Fruit fly (Drosophila melanogaster) whole organism, embryonic: Measurements from ENCODE around the gene FIG4.
A peak's percentile ranks its signal among the peaks of the same experiment; 100 is the strongest.

Experiments used
- Aef1 ChIP-seq: fragments of 200-800 bp; sonication (Bioruptor generic); IDR thresholded peaks from 3 replicates; pipeline ENCODE4 v1.3.6; 2022; ENCODE audit warnings: missing biosample characterization, missing genetic modification characterization
- Atf-2 ChIP-seq: fragments of 200-800 bp; sonication (Bioruptor generic); optimal IDR thresholded peaks from 2 replicates; lab custom pipeline; 2016; ENCODE audit warnings: missing biosample characterization, missing genetic modification characterization
- CG13123 ChIP-seq: fragments of 200-800 bp; sonication (Bioruptor generic); optimal IDR thresholded peaks from 2 replicates; lab custom pipeline; 2016; ENCODE audit warnings: missing biosample characterization, missing genetic modification characterization
- CG13296 ChIP-seq: fragments of 200-800 bp; sonication (Bioruptor generic); optimal IDR thresholded peaks from 3 replicates; lab custom pipeline; 2018; ENCODE audit warnings: missing biosample characterization, mild to moderate bottlenecking, missing genetic modification characterization
- CG14441 ChIP-seq: fragments of 200-800 bp; sonication (Bioruptor generic); IDR thresholded peaks from 2 replicates; pipeline ENCODE4 v1.3.6; 2022; ENCODE audit warnings: missing biosample characterization, missing genetic modification characterization
- CG14710 ChIP-seq: fragments of 200-800 bp; sonication (Bioruptor generic); optimal IDR thresholded peaks from 3 replicates; lab custom pipeline; 2019; ENCODE audit warnings: missing biosample characterization, mild to moderate bottlenecking, missing genetic modification characterization, moderate library complexity
- CG2116 ChIP-seq: fragments of 200-800 bp; sonication (Bioruptor generic); optimal IDR thresholded peaks from 3 replicates; lab custom pipeline; 2018; ENCODE audit warnings: missing biosample characterization, mild to moderate bottlenecking, missing genetic modification characterization
- CG2712 ChIP-seq: fragments of 200-800 bp; optimal IDR thresholded peaks from 3 replicates; lab custom pipeline; 2019; ENCODE audit warnings: missing biosample characterization, mild to moderate bottlenecking, missing genetic modification characterization, moderate library complexity
- CG30431 ChIP-seq: fragments of 200-800 bp; sonication (Bioruptor generic); optimal IDR thresholded peaks from 2 replicates; lab custom pipeline; 2017; ENCODE audit warnings: missing biosample characterization, missing genetic modification characterization
- CG31388 ChIP-seq: fragments of 200-800 bp; sonication (Bioruptor generic); optimal IDR thresholded peaks from 2 replicates; lab custom pipeline; 2016; ENCODE audit warnings: missing biosample characterization, missing genetic modification characterization
- CG34224 ChIP-seq: fragments of 200-800 bp; sonication (Bioruptor generic); IDR thresholded peaks from 3 replicates; pipeline ENCODE4 v1.3.6; 2022; ENCODE audit warnings: missing biosample characterization, missing genetic modification characterization; ENCODE audit not compliant: partially characterized antibody
- CG5953 ChIP-seq: fragments of 200-800 bp; sonication (Bioruptor generic); IDR thresholded peaks from 2 replicates; pipeline ENCODE4 v1.3.6; 2022; ENCODE audit warnings: missing biosample characterization, missing genetic modification characterization
- CG6765 ChIP-seq: fragments of 200-800 bp; sonication (Bioruptor generic); optimal IDR thresholded peaks from 3 replicates; lab custom pipeline; 2017; ENCODE audit warnings: missing biosample characterization, mild to moderate bottlenecking, missing genetic modification characterization
- CG7372 ChIP-seq: fragments of 200-800 bp; sonication (Bioruptor generic); IDR thresholded peaks from 2 replicates; pipeline ENCODE4 v1.3.6; 2022; ENCODE audit warnings: missing biosample characterization, missing genetic modification characterization
- CG8290 ChIP-seq, 3 experiments: fragments of 200-800 bp; sonication (Bioruptor generic); optimal IDR thresholded peaks; 2 replicates each; lab custom pipeline; 2016 to 2019; ENCODE audit warnings: missing biosample characterization in 3 of 3, missing genetic modification characterization in 3 of 3, mild to moderate bottlenecking in 2 of 3, moderate library complexity in 1 of 3
- CG8924 ChIP-seq: fragments of 200-800 bp; optimal IDR thresholded peaks from 3 replicates; lab custom pipeline; 2019; ENCODE audit warnings: missing biosample characterization, mild to moderate bottlenecking, missing genetic modification characterization, moderate library complexity
- CG9932 ChIP-seq: fragments of 200-800 bp; sonication (Bioruptor generic); IDR thresholded peaks from 2 replicates; pipeline ENCODE4 v1.3.6; 2022; ENCODE audit warnings: missing biosample characterization, missing genetic modification characterization
- CTCF ChIP-seq: fragments of 200-800 bp; sonication (Bioruptor generic); optimal IDR thresholded peaks from 2 replicates; lab custom pipeline; 2017; ENCODE audit warnings: missing biosample characterization, mild to moderate bottlenecking, missing genetic modification characterization, moderate library complexity
- Dbx ChIP-seq: fragments of 200-800 bp; sonication (Bioruptor generic); IDR thresholded peaks from 3 replicates; pipeline ENCODE4 v1.3.6; 2022; ENCODE audit warnings: missing biosample characterization, missing genetic modification characterization
- Doc3 ChIP-seq: fragments of 200-800 bp; sonication (Bioruptor generic); IDR thresholded peaks from 3 replicates; pipeline ENCODE4 v1.3.6; 2022; ENCODE audit warnings: missing biosample characterization, missing genetic modification characterization; ENCODE audit not compliant: partially characterized antibody
- ERR ChIP-seq: fragments of 200-800 bp; sonication (Bioruptor generic); optimal IDR thresholded peaks from 2 replicates; lab custom pipeline; 2016; ENCODE audit warnings: missing biosample characterization, missing genetic modification characterization
- HLH54F ChIP-seq: fragments of 200-800 bp; sonication (Bioruptor generic); optimal IDR thresholded peaks from 3 replicates; lab custom pipeline; 2016; ENCODE audit warnings: missing biosample characterization, missing genetic modification characterization
- MBD-R2 ChIP-seq: fragments of 200-800 bp; sonication (Bioruptor generic); IDR thresholded peaks from 2 replicates; pipeline ENCODE4 v1.3.6; 2022; ENCODE audit warnings: missing biosample characterization, missing genetic modification characterization
- Med ChIP-seq: fragments of 200-800 bp; sonication (Bioruptor generic); peaks from one replicate; lab custom pipeline; 2016; ENCODE audit warnings: missing biosample characterization, missing genetic modification characterization, mild to moderate bottlenecking, inconsistent platforms, moderate library complexity
- Mrtf ChIP-seq: fragments of 200-800 bp; sonication (Bioruptor generic); IDR thresholded peaks from 3 replicates; pipeline ENCODE4 v1.3.6; 2022; ENCODE audit warnings: missing biosample characterization, missing genetic modification characterization
- Oaz ChIP-seq: fragments of 200-800 bp; sonication (Bioruptor generic); IDR thresholded peaks from 2 replicates; pipeline ENCODE4 v1.3.6; 2022; ENCODE audit warnings: missing biosample characterization, missing genetic modification characterization
- Oli ChIP-seq: fragments of 200-800 bp; sonication (Bioruptor generic); optimal IDR thresholded peaks from 2 replicates; lab custom pipeline; 2018; ENCODE audit warnings: missing biosample characterization, mild to moderate bottlenecking, missing genetic modification characterization, moderate library complexity
- Optix ChIP-seq: fragments of 200-800 bp; sonication (Bioruptor generic); IDR thresholded peaks from 3 replicates; pipeline ENCODE4 v1.3.6; 2022; ENCODE audit warnings: missing biosample characterization, missing genetic modification characterization
- Ssrp ChIP-seq: fragments of 200-800 bp; sonication (Bioruptor generic); optimal IDR thresholded peaks from 2 replicates; lab custom pipeline; 2018; ENCODE audit warnings: missing biosample characterization, mild to moderate bottlenecking, missing genetic modification characterization, moderate library complexity
- Tbp ChIP-seq: fragments of >200 bp; optimal IDR thresholded peaks from 2 replicates; lab custom pipeline; 2018; ENCODE audit warnings: missing biosample characterization, missing genetic modification characterization
- Xrp1 ChIP-seq: fragments of 200-800 bp; sonication (Bioruptor generic); IDR thresholded peaks from 2 replicates; pipeline ENCODE4 v1.3.6; 2022; ENCODE audit warnings: missing biosample characterization, missing genetic modification characterization
- br ChIP-seq: fragments of >200 bp; optimal IDR thresholded peaks from 2 replicates; lab custom pipeline; 2017
- ci ChIP-seq: fragments of 200-800 bp; sonication (Bioruptor generic); IDR thresholded peaks from 3 replicates; pipeline ENCODE4 v1.3.6; 2022; ENCODE audit warnings: missing biosample characterization, missing genetic modification characterization
- dan ChIP-seq: fragments of 200-800 bp; sonication (Bioruptor generic); IDR thresholded peaks from 2 replicates; pipeline ENCODE4 v1.3.6; 2022; ENCODE audit warnings: missing biosample characterization, missing genetic modification characterization
- ems ChIP-seq: fragments of 200-800 bp; sonication (Bioruptor generic); optimal IDR thresholded peaks from 3 replicates; lab custom pipeline; 2016; ENCODE audit warnings: missing biosample characterization, missing genetic modification characterization
- fru ChIP-seq: fragments of >200 bp; optimal IDR thresholded peaks from 2 replicates; lab custom pipeline; 2017
- gsb-n ChIP-seq: fragments of 200-800 bp; sonication (Bioruptor generic); optimal IDR thresholded peaks from 3 replicates; lab custom pipeline; 2018; ENCODE audit warnings: missing biosample characterization, mild to moderate bottlenecking, missing genetic modification characterization
- gt ChIP-seq: fragments of 200-800 bp; sonication (Bioruptor generic); IDR thresholded peaks from 2 replicates; pipeline ENCODE4 v1.3.6; 2022; ENCODE audit warnings: missing biosample characterization, missing genetic modification characterization
- jigr1 ChIP-seq: fragments of 200-800 bp; sonication (Bioruptor generic); IDR thresholded peaks from 3 replicates; pipeline ENCODE4 v1.3.6; 2022; ENCODE audit warnings: missing biosample characterization, missing genetic modification characterization
- luna ChIP-seq: fragments of 200-800 bp; sonication (Bioruptor generic); optimal IDR thresholded peaks from 2 replicates; lab custom pipeline; 2016; ENCODE audit warnings: missing biosample characterization, missing genetic modification characterization
- org-1 ChIP-seq: fragments of 200-800 bp; sonication (Bioruptor generic); optimal IDR thresholded peaks from 2 replicates; lab custom pipeline; 2017; ENCODE audit warnings: missing biosample characterization, missing genetic modification characterization
- pita ChIP-seq: fragments of 200-800 bp; sonication (Bioruptor generic); optimal IDR thresholded peaks from 2 replicates; lab custom pipeline; 2017; ENCODE audit warnings: missing biosample characterization, mild to moderate bottlenecking, missing genetic modification characterization
- pzg ChIP-seq: fragments of 200-800 bp; sonication (Bioruptor generic); optimal IDR thresholded peaks from 3 replicates; lab custom pipeline; 2018; ENCODE audit warnings: missing biosample characterization, mild to moderate bottlenecking, missing genetic modification characterization, moderate library complexity
- ranshi ChIP-seq: fragments of 200-800 bp; sonication (Bioruptor generic); IDR thresholded peaks from 2 replicates; pipeline ENCODE4 v1.3.6; 2022; ENCODE audit warnings: missing biosample characterization, missing genetic modification characterization
- ro ChIP-seq: fragments of 200-800 bp; sonication (Bioruptor generic); IDR thresholded peaks from 2 replicates; pipeline ENCODE4 v1.3.6; 2022; ENCODE audit warnings: missing biosample characterization, missing genetic modification characterization
- shn ChIP-seq: fragments of 200-800 bp; sonication (Bioruptor generic); optimal IDR thresholded peaks from 3 replicates; lab custom pipeline; 2016; ENCODE audit warnings: missing biosample characterization, missing genetic modification characterization
- so ChIP-seq: fragments of 200-800 bp; sonication (Bioruptor generic); IDR thresholded peaks from 3 replicates; pipeline ENCODE4 v1.3.6; 2022; ENCODE audit warnings: missing biosample characterization, missing genetic modification characterization
- sob ChIP-seq: fragments of 200-800 bp; sonication (Bioruptor generic); IDR thresholded peaks from 2 replicates; pipeline ENCODE4 v1.3.6; 2022; ENCODE audit warnings: missing biosample characterization, missing genetic modification characterization
- stc ChIP-seq: fragments of 200-800 bp; sonication (Bioruptor generic); IDR thresholded peaks from 2 replicates; pipeline ENCODE4 v1.3.6; 2022; ENCODE audit warnings: missing biosample characterization, missing genetic modification characterization
- ttk ChIP-seq: fragments of 200-800 bp; sonication (Bioruptor generic); IDR thresholded peaks from 2 replicates; pipeline ENCODE4 v2.1.2; 2022; ENCODE audit warnings: missing biosample characterization, missing genetic modification characterization
- vvl ChIP-seq: fragments of 200-800 bp; sonication (Bioruptor generic); IDR thresholded peaks from 2 replicates; pipeline ENCODE4 v1.3.6; 2022; ENCODE audit warnings: missing biosample characterization, missing genetic modification characterization
- wdn ChIP-seq: fragments of 200-800 bp; sonication (Bioruptor generic); IDR thresholded peaks from 2 replicates; pipeline ENCODE4 v1.3.6; 2022; ENCODE audit warnings: missing biosample characterization, missing genetic modification characterization
- z ChIP-seq: fragments of 200-800 bp; sonication (Bioruptor generic); IDR thresholded peaks from 3 replicates; pipeline ENCODE4 v1.3.6; 2022; ENCODE audit warnings: missing biosample characterization, missing genetic modification characterization
- zfh1 ChIP-seq: fragments of 200-800 bp; sonication (Bioruptor generic); IDR thresholded peaks from 3 replicates; pipeline ENCODE4 v1.3.6; 2022; ENCODE audit warnings: missing biosample characterization, missing genetic modification characterization

The FIG4 gene

DNA sequence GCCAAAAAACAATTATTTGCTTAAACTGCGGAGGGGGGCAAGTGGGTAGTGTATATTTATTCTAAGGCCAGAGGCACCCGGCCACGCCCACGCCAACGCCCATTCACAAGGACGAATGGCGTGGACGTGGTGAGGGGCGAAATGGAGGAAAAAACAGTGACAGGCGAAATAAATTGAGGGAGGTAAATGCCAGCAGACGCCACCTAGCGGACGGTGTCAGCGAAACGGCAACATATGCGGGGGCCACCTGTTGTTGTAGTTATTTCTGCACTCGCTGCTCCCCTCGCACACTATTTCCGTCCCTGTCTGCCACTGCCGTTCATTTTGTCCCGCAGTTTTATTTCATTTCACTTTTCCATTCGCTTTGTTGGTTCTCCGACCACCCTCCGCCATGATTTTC is 47.0 kb upstream of the FIG4 start (continued):
- TF ChIP-seq ranshi (GFP tag; lab: Robert Waterston, UW), result 0 out of 2 replicates have a peak, but pooled peaks have one; percentile 11
- no peak for TF ChIP-seq dan
- TF ChIP-seq CG13123 (GFP tag; lab: Kevin White, UChicago), result no peak
- TF ChIP-seq MBD-R2 (GFP tag; lab: Robert Waterston, UW), result no peak
- TF ChIP-seq Ssrp (tag; lab: Kevin White, UChicago), result no peak
- TF ChIP-seq Xrp1 (GFP tag; lab: Robert Waterston, UW), result no peak
- TF ChIP-seq CG14710 (tag; lab: Kevin White, UChicago), result no peak
- TF ChIP-seq luna (GFP tag; lab: Kevin White, UChicago), result no peak
- 0 out of 3 replicates have a peak, but pooled peaks have one; percentile 16 for TF ChIP-seq zfh1
- TF ChIP-seq CG2712, result no peak
- TF ChIP-seq so, result no peak
- TF ChIP-seq Optix (GFP tag; lab: Robert Waterston, UW), result peak; percentile 32; the same call in 1 of the 3 replicates
- TF ChIP-seq sob (GFP tag; lab: Robert Waterston, UW), result no peak
- peak; percentile 52; the same call in 1 of the 3 replicates for TF ChIP-seq ci
- TF ChIP-seq Mrtf, result no peak
- TF ChIP-seq CG13296 (GFP tag; lab: Kevin White, UChicago), result no peak
- no peak for TF ChIP-seq CG8924
- no peak for TF ChIP-seq fru (lab: Kevin White, UChicago)
- TF ChIP-seq jigr1, result no peak
- no peak for TF ChIP-seq CG30431 (GFP tag; lab: Kevin White, UChicago)
- peak; percentile 27; the same call in 1 of the 2 replicates for TF ChIP-seq vvl (GFP tag; lab: Robert Waterston, UW)
- no peak for TF ChIP-seq Atf-2 (GFP tag; lab: Kevin White, UChicago)
- TF ChIP-seq CG9932 (GFP tag; lab: Robert Waterston, UW), result 0 out of 2 replicates have a peak, but pooled peaks have one; percentile 16
- no peak for TF ChIP-seq CG31388 (GFP tag; lab: Kevin White, UChicago)
- no peak for TF ChIP-seq CG7372 (GFP tag; lab: Robert Waterston, UW)
- no peak for TF ChIP-seq pzg (GFP tag; lab: Kevin White, UChicago)
- no peak for TF ChIP-seq CG6765 (GFP tag; lab: Kevin White, UChicago)
- TF ChIP-seq pita (GFP tag; lab: Kevin White, UChicago), result no peak
- no peak for TF ChIP-seq ems
- TF ChIP-seq CG14441, result peak; percentile 42; the same call in 1 of the 2 replicates
- no peak for TF ChIP-seq ERR
- TF ChIP-seq CG34224, result no peak
- no peak for TF ChIP-seq Tbp (GFP tag; lab: Kevin White, UChicago)
- TF ChIP-seq gsb-n, result no peak
- TF ChIP-seq ro (GFP tag; lab: Robert Waterston, UW), result no peak; the same call in 1 of the 2 replicates
- no peak for TF ChIP-seq shn (GFP tag; lab: Kevin White, UChicago)
- TF ChIP-seq CG2116 (GFP tag; lab: Kevin White, UChicago), result no peak
- no peak for TF ChIP-seq wdn (GFP tag; lab: Robert Waterston, UW)
- TF ChIP-seq Med (GFP tag; lab: Kevin White, UChicago), result peak; percentile 52
- no peak for TF ChIP-seq Doc3 (GFP tag; lab: Robert Waterston, UW)
- TF ChIP-seq Oaz (GFP tag; lab: Robert Waterston, UW), result 0 out of 2 replicates have a peak, but pooled peaks have one; percentile 27
- TF ChIP-seq CG5953, result no peak
- no peak for TF ChIP-seq Dbx (GFP tag; lab: Robert Waterston, UW)
- no peak for TF ChIP-seq Oli (tag; lab: Kevin White, UChicago)
- TF ChIP-seq ttk (GFP tag; lab: Robert Waterston, UW), result 0 out of 2 replicates have a peak, but pooled peaks have one; percentile 38
- no peak for TF ChIP-seq br (lab: Kevin White, UChicago)
- peak; percentile 94 for TF ChIP-seq CTCF (GFP tag; lab: Kevin White, UChicago)
- TF ChIP-seq org-1, result no peak
- no peak for TF ChIP-seq z (GFP tag; lab: Robert Waterston, UW)
- no peak; the same call in 2 of the 3 replicates for TF ChIP-seq Aef1 (GFP tag; lab: Robert Waterston, UW)
- TF ChIP-seq HLH54F (GFP tag; lab: Kevin White, UChicago), result no peak
- no peak for TF ChIP-seq CG8290 (GFP tag; optimal IDR thresholded peaks at IDR 0.05; lab: Kevin White, UChicago)
- no peak for TF ChIP-seq CG8290 (tag; optimal IDR thresholded peaks at IDR 0.05; lab: Kevin White, UChicago)
- TF ChIP-seq gt (GFP tag; lab: Robert Waterston, UW), result no peak
- TF ChIP-seq stc, result peak; percentile 53
